Fruit fly (Drosophila melanogaster) whole organism, adult: ENCODE data around the gene baf.

ENCODE experiments used
- CG11617 ChIP-seq: fragments of 200-800 bp; sonication (Bioruptor generic); optimal IDR thresholded peaks from 2 replicates; lab custom pipeline; 2017; ENCODE audit warnings: mild to moderate bottlenecking, missing biosample characterization, missing genetic modification reagents, missing genetic modification characterization
- CG12768 ChIP-seq: fragments of 200-800 bp; sonication (Bioruptor generic); optimal IDR thresholded peaks from 2 replicates; lab custom pipeline; 2017; ENCODE audit warnings: missing biosample characterization, missing genetic modification characterization, mild to moderate bottlenecking, moderate library complexity, missing genetic modification reagents
- CG14711 ChIP-seq: fragments of 200-800 bp; sonication (Bioruptor generic); optimal IDR thresholded peaks from 2 replicates; lab custom pipeline; 2018; ENCODE audit warnings: missing biosample characterization, mild to moderate bottlenecking, missing genetic modification characterization, moderate library complexity
- CG33017 ChIP-seq: fragments of 200-800 bp; sonication (Bioruptor generic); optimal IDR thresholded peaks from 2 replicates; lab custom pipeline; 2018; ENCODE audit warnings: missing biosample characterization, mild to moderate bottlenecking, missing genetic modification characterization, moderate library complexity
- Clk ChIP-seq: fragments of 200-800 bp; sonication (Bioruptor generic); optimal IDR thresholded peaks from 2 replicates; lab custom pipeline; 2017; ENCODE audit warnings: missing biosample characterization, missing genetic modification characterization
- Crg-1 ChIP-seq: fragments of 200-800 bp; sonication (Bioruptor generic); optimal IDR thresholded peaks from 2 replicates; lab custom pipeline; 2016; ENCODE audit warnings: missing biosample characterization, missing genetic modification characterization
- cic ChIP-seq: fragments of 200-800 bp; sonication (Bioruptor generic); optimal IDR thresholded peaks from 2 replicates; lab custom pipeline; 2017; ENCODE audit warnings: missing biosample characterization, mild to moderate bottlenecking, missing genetic modification characterization, moderate library complexity
- cnc ChIP-seq, 2 experiments: fragments of >200 bp; optimal IDR thresholded peaks; 2 replicates each; lab custom pipeline; 2017
- kay ChIP-seq: fragments of 200-800 bp; sonication (Bioruptor generic); peaks from one replicate; lab custom pipeline; 2016; ENCODE audit warnings: missing biosample characterization, missing genetic modification characterization, borderline replicate concordance
- ovo ChIP-seq: fragments of 200-800 bp; sonication (Bioruptor generic); optimal IDR thresholded peaks from 2 replicates; lab custom pipeline; 2016; ENCODE audit warnings: missing biosample characterization, missing genetic modification characterization
- pad ChIP-seq: fragments of 200-800 bp; sonication (Bioruptor generic); optimal IDR thresholded peaks from 3 replicates; lab custom pipeline; 2017; ENCODE audit warnings: missing biosample characterization, missing genetic modification characterization, mild to moderate bottlenecking, moderate library complexity, missing genetic modification reagents
- tj ChIP-seq: fragments of 200-800 bp; sonication (Bioruptor generic); optimal IDR thresholded peaks from 3 replicates; lab custom pipeline; 2017; ENCODE audit warnings: missing biosample characterization, mild to moderate bottlenecking, missing genetic modification characterization, moderate library complexity
- toe ChIP-seq: fragments of 200-800 bp; sonication (Bioruptor generic); optimal IDR thresholded peaks from 2 replicates; lab custom pipeline; 2016; ENCODE audit warnings: missing biosample characterization, missing genetic modification characterization

- TF ChIP-seq tj (peak; percentile 32), toe (GFP tag; lab: Kevin White, UChicago) (no peak), pad (GFP tag; lab: Kevin White, UChicago) (no peak), kay (no peak), CG14711 (no peak), cnc (optimal IDR thresholded peaks at IDR 0.05; lab: Kevin White, UChicago) (no peak), cic (GFP tag; lab: Kevin White, UChicago) (peak; percentile 32), CG12768 (GFP tag; lab: Kevin White, UChicago) (peak; percentile 28), Clk (GFP tag; lab: Kevin White, UChicago) (no peak), Crg-1 (GFP tag; lab: Kevin White, UChicago) (no peak), ovo (no peak), CG33017 (peak; percentile 36), CG11617 (GFP tag; lab: Kevin White, UChicago) (peak; percentile 20)
Observed at dm6 chr2L:8009283-8010211, 19.7 kb upstream of the baf start, which contains the start of gene CG12560.
